Fruit fly (Drosophila melanogaster) whole organism, embryonic: Measurements from ENCODE around the gene Pcyt1.

Source experiments
- BEAF-32 ChIP-seq: fragments of 200-800 bp; sonication (Bioruptor generic); optimal IDR thresholded peaks from 3 replicates; lab custom pipeline; 2017; ENCODE audit warnings: missing biosample characterization, missing genetic modification characterization, mild to moderate bottlenecking, moderate library complexity, missing genetic modification reagents
- CG10979 ChIP-seq: fragments of 200-800 bp; sonication (Bioruptor generic); optimal IDR thresholded peaks from 2 replicates; lab custom pipeline; 2018; ENCODE audit warnings: missing biosample characterization, mild to moderate bottlenecking, missing genetic modification characterization, moderate library complexity
- CG11398 ChIP-seq: fragments of 200-800 bp; sonication (Bioruptor generic); optimal IDR thresholded peaks from 2 replicates; lab custom pipeline; 2016; ENCODE audit warnings: missing biosample characterization, missing genetic modification characterization
- CG11723 ChIP-seq: fragments of 200-800 bp; sonication (Bioruptor generic); optimal IDR thresholded peaks from 2 replicates; lab custom pipeline; 2017; ENCODE audit warnings: missing biosample characterization, mild to moderate bottlenecking, missing genetic modification characterization
- CG12236 ChIP-seq: fragments of 200-800 bp; sonication (Bioruptor generic); optimal IDR thresholded peaks from 2 replicates; lab custom pipeline; 2016; ENCODE audit warnings: missing biosample characterization, missing genetic modification characterization
- CG13287 ChIP-seq: fragments of 200-800 bp; sonication (Bioruptor generic); IDR thresholded peaks from 2 replicates; pipeline ENCODE4 v1.3.6; 2022; ENCODE audit warnings: missing biosample characterization, missing genetic modification characterization; ENCODE audit not compliant: partially characterized antibody
- CG15514 ChIP-seq: fragments of 200-800 bp; sonication (Bioruptor generic); optimal IDR thresholded peaks from 3 replicates; lab custom pipeline; 2017; ENCODE audit warnings: missing biosample characterization, missing genetic modification characterization, mild to moderate bottlenecking, moderate library complexity, missing genetic modification reagents
- CG17328 ChIP-seq: fragments of 200-800 bp; sonication (Bioruptor generic); IDR thresholded peaks from 2 replicates; pipeline ENCODE4 v1.3.6; 2022; ENCODE audit warnings: missing biosample characterization, missing genetic modification characterization
- CG17912 ChIP-seq: fragments of 200-800 bp; sonication (Bioruptor generic); optimal IDR thresholded peaks from 2 replicates; lab custom pipeline; 2018; ENCODE audit warnings: missing biosample characterization, mild to moderate bottlenecking, missing genetic modification characterization
- CG18619 ChIP-seq: fragments of 200-800 bp; sonication (Bioruptor generic); optimal IDR thresholded peaks from 3 replicates; lab custom pipeline; 2017; ENCODE audit warnings: missing biosample characterization, mild to moderate bottlenecking, missing genetic modification characterization
- CG2712 ChIP-seq: fragments of 200-800 bp; optimal IDR thresholded peaks from 3 replicates; lab custom pipeline; 2019; ENCODE audit warnings: missing biosample characterization, mild to moderate bottlenecking, missing genetic modification characterization, moderate library complexity
- CG31365 ChIP-seq: fragments of 200-800 bp; sonication (Bioruptor generic); optimal IDR thresholded peaks from 2 replicates; lab custom pipeline; 2018; ENCODE audit warnings: missing biosample characterization, mild to moderate bottlenecking, missing genetic modification characterization
- CG34224 ChIP-seq: fragments of 200-800 bp; sonication (Bioruptor generic); IDR thresholded peaks from 3 replicates; pipeline ENCODE4 v1.3.6; 2022; ENCODE audit warnings: missing biosample characterization, missing genetic modification characterization; ENCODE audit not compliant: partially characterized antibody
- CG34422 ChIP-seq: fragments of 200-800 bp; sonication (Bioruptor generic); IDR thresholded peaks from 3 replicates; pipeline ENCODE4 v1.3.6; 2022; ENCODE audit warnings: missing biosample characterization, missing genetic modification characterization
- CG4617 ChIP-seq: fragments of 200-800 bp; sonication (Bioruptor generic); optimal IDR thresholded peaks from 3 replicates; lab custom pipeline; 2016; ENCODE audit warnings: missing biosample characterization, missing genetic modification characterization, borderline replicate concordance
- CG4730 ChIP-seq: fragments of 200-800 bp; sonication (Bioruptor generic); IDR thresholded peaks from 2 replicates; pipeline ENCODE4 v1.3.6; 2022; ENCODE audit warnings: missing biosample characterization, missing genetic modification characterization
- CG7271 ChIP-seq: fragments of 200-800 bp; sonication (Bioruptor generic); optimal IDR thresholded peaks from 2 replicates; lab custom pipeline; 2018; ENCODE audit warnings: missing biosample characterization, mild to moderate bottlenecking, missing genetic modification characterization, moderate library complexity
- CG7556 ChIP-seq: fragments of 200-800 bp; sonication (Bioruptor generic); optimal IDR thresholded peaks from 2 replicates; lab custom pipeline; 2017; ENCODE audit warnings: missing biosample characterization, mild to moderate bottlenecking, missing genetic modification characterization
- CG7963 ChIP-seq: fragments of 200-800 bp; sonication (Bioruptor generic); IDR thresholded peaks from 3 replicates; pipeline ENCODE4 v1.3.6; 2022; ENCODE audit warnings: missing biosample characterization, missing genetic modification characterization; ENCODE audit not compliant: partially characterized antibody
- CG9797 ChIP-seq: fragments of 200-800 bp; sonication (Bioruptor generic); optimal IDR thresholded peaks from 3 replicates; lab custom pipeline; 2018; ENCODE audit warnings: missing biosample characterization, mild to moderate bottlenecking, missing genetic modification characterization
- Dref ChIP-seq: fragments of 200-800 bp; sonication (Bioruptor generic); IDR thresholded peaks from 2 replicates; pipeline ENCODE4 v1.3.6; 2022; ENCODE audit warnings: missing biosample characterization, missing genetic modification characterization
- Ets97D ChIP-seq: fragments of 200-800 bp; sonication (Bioruptor generic); optimal IDR thresholded peaks from 3 replicates; lab custom pipeline; 2016; ENCODE audit warnings: missing biosample characterization, missing genetic modification characterization
- Fer2 ChIP-seq: fragments of 200-800 bp; sonication (Bioruptor generic); optimal IDR thresholded peaks from 2 replicates; lab custom pipeline; 2018; ENCODE audit warnings: missing biosample characterization, mild to moderate bottlenecking, missing genetic modification characterization, moderate library complexity
- Fer3 ChIP-seq: fragments of 200-800 bp; sonication (Bioruptor generic); optimal IDR thresholded peaks from 2 replicates; lab custom pipeline; 2018; ENCODE audit warnings: missing biosample characterization, mild to moderate bottlenecking, missing genetic modification characterization, moderate library complexity
- MBD-R2 ChIP-seq: fragments of 200-800 bp; sonication (Bioruptor generic); IDR thresholded peaks from 2 replicates; pipeline ENCODE4 v1.3.6; 2022; ENCODE audit warnings: missing biosample characterization, missing genetic modification characterization
- MESR4 ChIP-seq: fragments of 200-800 bp; sonication (Bioruptor generic); optimal IDR thresholded peaks from 2 replicates; lab custom pipeline; 2018; ENCODE audit warnings: missing biosample characterization, mild to moderate bottlenecking, missing genetic modification characterization, moderate library complexity
- Myb ChIP-seq: fragments of 200-800 bp; sonication (Bioruptor generic); optimal IDR thresholded peaks from 2 replicates; lab custom pipeline; 2016; ENCODE audit warnings: missing biosample characterization, missing genetic modification characterization
- NC2β ChIP-seq: fragments of 200-800 bp; sonication (Bioruptor generic); optimal IDR thresholded peaks from 2 replicates; lab custom pipeline; 2016; ENCODE audit warnings: missing biosample characterization, missing genetic modification characterization
- Neu2 ChIP-seq: fragments of 200-800 bp; sonication (Bioruptor generic); optimal IDR thresholded peaks from 3 replicates; lab custom pipeline; 2016; ENCODE audit warnings: missing biosample characterization, missing genetic modification characterization, borderline replicate concordance
- Taf1 ChIP-seq: fragments of 200-800 bp; sonication (Bioruptor generic); IDR thresholded peaks from 2 replicates; pipeline ENCODE4 v1.3.6; 2022; ENCODE audit warnings: missing biosample characterization, missing genetic modification characterization
- Xbp1 ChIP-seq: fragments of 200-800 bp; sonication (Bioruptor generic); optimal IDR thresholded peaks from 3 replicates; lab custom pipeline; 2016; ENCODE audit warnings: missing biosample characterization, mild to moderate bottlenecking, missing genetic modification characterization
- cg ChIP-seq: fragments of 200-800 bp; sonication (Bioruptor generic); optimal IDR thresholded peaks from 3 replicates; lab custom pipeline; 2019; ENCODE audit warnings: missing biosample characterization, mild to moderate bottlenecking, missing genetic modification characterization, moderate library complexity
- chif ChIP-seq, 2 experiments: fragments of 200-800 bp; sonication (Bioruptor generic); optimal IDR thresholded peaks; 3 replicates each; lab custom pipeline; 2016; ENCODE audit warnings: missing biosample characterization in 2 of 2, missing genetic modification characterization in 2 of 2
- chn ChIP-seq: fragments of 200-800 bp; sonication (Bioruptor generic); optimal IDR thresholded peaks from 2 replicates; lab custom pipeline; 2016; ENCODE audit warnings: missing biosample characterization, missing genetic modification characterization
- dmrt99B ChIP-seq: fragments of 200-800 bp; sonication (Bioruptor generic); optimal IDR thresholded peaks from 2 replicates; lab custom pipeline; 2018; ENCODE audit warnings: missing biosample characterization, mild to moderate bottlenecking, missing genetic modification characterization, moderate library complexity
- gro ChIP-seq: fragments of 200-800 bp; sonication (Bioruptor generic); optimal IDR thresholded peaks from 2 replicates; lab custom pipeline; 2016; ENCODE audit warnings: missing biosample characterization, missing genetic modification characterization
- hb ChIP-seq: fragments of 200-800 bp; sonication (Bioruptor generic); IDR thresholded peaks from 3 replicates; pipeline ENCODE4 v1.3.6; 2022; ENCODE audit warnings: missing biosample characterization, missing genetic modification characterization; ENCODE audit not compliant: partially characterized antibody
- inv ChIP-seq: fragments of 200-800 bp; sonication (Bioruptor generic); IDR thresholded peaks from 2 replicates; pipeline ENCODE4 v1.3.6; 2022; ENCODE audit warnings: missing biosample characterization, missing genetic modification characterization; ENCODE audit not compliant: partially characterized antibody
- jing ChIP-seq: fragments of 200-800 bp; sonication (Bioruptor generic); optimal IDR thresholded peaks from 2 replicates; lab custom pipeline; 2018; ENCODE audit warnings: missing biosample characterization, mild to moderate bottlenecking, missing genetic modification characterization
- knrl ChIP-seq: fragments of 200-800 bp; sonication (Bioruptor generic); IDR thresholded peaks from 3 replicates; pipeline ENCODE4 v1.3.6; 2022; ENCODE audit warnings: missing biosample characterization, missing genetic modification characterization; ENCODE audit not compliant: partially characterized antibody
- mld ChIP-seq: fragments of 200-800 bp; sonication (Bioruptor generic); IDR thresholded peaks from 3 replicates; pipeline ENCODE4 v1.3.6; 2022; ENCODE audit warnings: missing biosample characterization, missing genetic modification characterization; ENCODE audit not compliant: partially characterized antibody
- nerfin-2 ChIP-seq: fragments of 200-800 bp; sonication (Bioruptor generic); IDR thresholded peaks from 2 replicates; pipeline ENCODE4 v1.3.6; 2022; ENCODE audit warnings: missing biosample characterization, missing genetic modification characterization; ENCODE audit not compliant: partially characterized antibody
- rib ChIP-seq: fragments of 200-800 bp; sonication (Bioruptor generic); IDR thresholded peaks from 2 replicates; pipeline ENCODE4 v1.3.6; 2022; ENCODE audit warnings: missing biosample characterization, missing genetic modification characterization
- sisA ChIP-seq: fragments of 200-800 bp; sonication (Bioruptor generic); IDR thresholded peaks from 2 replicates; pipeline ENCODE4 v1.3.6; 2022; ENCODE audit warnings: missing biosample characterization, missing genetic modification characterization
- tna ChIP-seq: fragments of 200-800 bp; sonication (Bioruptor generic); IDR thresholded peaks from 2 replicates; pipeline ENCODE4 v1.3.6; 2022; ENCODE audit warnings: missing biosample characterization, missing genetic modification characterization; ENCODE audit not compliant: partially characterized antibody
- unc-4 ChIP-seq: fragments of 200-800 bp; sonication (Bioruptor generic); IDR thresholded peaks from 2 replicates; pipeline ENCODE4 v1.3.6; 2022; ENCODE audit warnings: missing biosample characterization, missing genetic modification characterization; ENCODE audit not compliant: partially characterized antibody
- zen2 ChIP-seq: fragments of 200-800 bp; sonication (Bioruptor generic); IDR thresholded peaks from 3 replicates; pipeline ENCODE4 v1.3.6; 2022; ENCODE audit warnings: missing biosample characterization, missing genetic modification characterization; ENCODE audit not compliant: partially characterized antibody

Pcyt1 gene

dm6 chr3L:1502086-1502893 lies 43.6 kb upstream of the Pcyt1 start, which contains the start of the genes hfp and Psa (continued):
- TF ChIP-seq CG34422 = peak; percentile 46; the same call in 1 of the 3 replicates
- peak; percentile 60 for TF ChIP-seq CG15514 (GFP tag; lab: Kevin White, UChicago)
- peak; percentile 60 for TF ChIP-seq BEAF-32 (GFP tag; lab: Kevin White, UChicago)
- TF ChIP-seq CG4617 (GFP tag; lab: Kevin White, UChicago) = peak; percentile 61
- no peak for TF ChIP-seq CG10979
- TF ChIP-seq MESR4 (GFP tag; lab: Kevin White, UChicago) = peak; percentile 86
- TF ChIP-seq Ets97D (GFP tag; lab: Kevin White, UChicago) = peak; percentile 46
- no peak for TF ChIP-seq chif (GFP tag; optimal IDR thresholded peaks at IDR 0.05; lab: Kevin White, UChicago)
- TF ChIP-seq tna (GFP tag; lab: Robert Waterston, UW) = peak; percentile 78
- TF ChIP-seq zen2 (GFP tag; lab: Robert Waterston, UW) = peak; percentile 69
- TF ChIP-seq CG2712 (tag; lab: Kevin White, UChicago) = peak; percentile 4
- TF ChIP-seq unc-4 (GFP tag; lab: Robert Waterston, UW) = peak; percentile 62
- peak; percentile 9; the same call in 1 of the 3 replicates for TF ChIP-seq mld (GFP tag; lab: Robert Waterston, UW)
- no peak for TF ChIP-seq CG18619
- TF ChIP-seq CG4730 (GFP tag; lab: Robert Waterston, UW) = no peak
- TF ChIP-seq CG31365 (tag; lab: Kevin White, UChicago) = no peak
- TF ChIP-seq chn (GFP tag; lab: Kevin White, UChicago) = no peak
- peak; percentile 77 for TF ChIP-seq CG34224 (GFP tag; lab: Robert Waterston, UW)
- no peak for TF ChIP-seq Fer3
- peak; percentile 84 for TF ChIP-seq CG13287 (GFP tag; lab: Robert Waterston, UW)
- TF ChIP-seq NC2β (GFP tag; lab: Kevin White, UChicago) = peak; percentile 7
- peak; percentile 35; the same call in 1 of the 2 replicates for TF ChIP-seq inv (GFP tag; lab: Robert Waterston, UW)
- no peak for TF ChIP-seq dmrt99B
- peak; percentile 37; the same call in 1 of the 2 replicates for TF ChIP-seq MBD-R2
- TF ChIP-seq knrl = peak; percentile 51; the same call in 1 of the 3 replicates
- TF ChIP-seq CG12236 (GFP tag; lab: Kevin White, UChicago) = no peak
- 0 out of 2 replicates have a peak, but pooled peaks have one; percentile 9 for TF ChIP-seq rib (GFP tag; lab: Robert Waterston, UW)
- no peak for TF ChIP-seq CG17328
- peak; percentile 70; the same call in 1 of the 3 replicates for TF ChIP-seq hb (GFP tag; lab: Robert Waterston, UW)
- TF ChIP-seq Neu2 = peak; percentile 67
- no peak for TF ChIP-seq gro (GFP tag; lab: Kevin White, UChicago)
- TF ChIP-seq CG11723 (GFP tag; lab: Kevin White, UChicago) = no peak
- no peak for TF ChIP-seq CG11398
- peak; percentile 76 for TF ChIP-seq CG7963 (GFP tag; lab: Robert Waterston, UW)
- TF ChIP-seq jing (GFP tag; lab: Kevin White, UChicago) = no peak
- TF ChIP-seq cg (GFP tag; lab: Kevin White, UChicago) = no peak
- peak; percentile 25 for TF ChIP-seq CG9797 (GFP tag; lab: Kevin White, UChicago)
- TF ChIP-seq sisA (GFP tag; lab: Robert Waterston, UW) = no peak
- TF ChIP-seq CG7271 (tag; lab: Kevin White, UChicago) = peak; percentile 53
- TF ChIP-seq CG7556 = no peak
- no peak for TF ChIP-seq Xbp1 (GFP tag; lab: Kevin White, UChicago)
- peak; percentile 60; the same call in 1 of the 2 replicates for TF ChIP-seq nerfin-2 (GFP tag; lab: Robert Waterston, UW)
- TF ChIP-seq CG17912 (GFP tag; lab: Kevin White, UChicago) = no peak
- no peak for TF ChIP-seq Fer2 (tag; lab: Kevin White, UChicago)
- no peak for TF ChIP-seq Taf1 (GFP tag; lab: Robert Waterston, UW)
- TF ChIP-seq Myb (GFP tag; lab: Kevin White, UChicago) = peak; percentile 82
- TF ChIP-seq Dref (GFP tag; lab: Robert Waterston, UW) = peak; percentile 92
